Worm (Caenorhabditis elegans): ENCODE data around the gene F55G7.1.

- TF ChIP-seq hlh-13 (GFP tag; optimal IDR thresholded peaks at IDR 0.05) = no peak
- no peak for TF ChIP-seq ama-1 (optimal IDR thresholded peaks at IDR 0.05)
- peak; percentile 89 for TF ChIP-seq tbx-2 (tag; optimal IDR thresholded peaks at IDR 0.05)
- TF ChIP-seq ceh-34 (tag; optimal IDR thresholded peaks at IDR 0.05) = peak; percentile 86
- TF ChIP-seq unc-86 (tag; optimal IDR thresholded peaks at IDR 0.05) = peak; percentile 85
Observed at ce11 chrX:11937343-11937935, 13.2 kb downstream of the F55G7.1 start.
